Worm (Caenorhabditis elegans) whole organism, late embryonic: ENCODE results near the gene F17C11.6.

Experiments
- C08G9.2 ChIP-seq: sonication (generic microtip); optimal IDR thresholded peaks from 2 replicates; lab custom pipeline; 2016; ENCODE audit warnings: mild to moderate bottlenecking, missing genetic modification characterization, moderate library complexity, missing compliant biosample characterization
- C38D4.7 ChIP-seq: fragments of 200-800 bp; sonication (Bioruptor generic); optimal IDR thresholded peaks from 2 replicates; lab custom pipeline; 2018; ENCODE audit warnings: mild to moderate bottlenecking, missing genetic modification characterization, moderate library complexity, missing compliant biosample characterization
- T23F11.4 ChIP-seq: fragments of 200-800 bp; sonication (Bioruptor generic); optimal IDR thresholded peaks from 2 replicates; lab custom pipeline; 2018; ENCODE audit warnings: mild to moderate bottlenecking, missing genetic modification characterization, missing compliant biosample characterization
- Y22D7AL.16 ChIP-seq: sonication (generic microtip); optimal IDR thresholded peaks from 2 replicates; lab custom pipeline; 2016; ENCODE audit warnings: missing genetic modification characterization, missing compliant biosample characterization
- ahr-1 ChIP-seq: sonication (generic microtip); optimal IDR thresholded peaks from 2 replicates; lab custom pipeline; 2016; ENCODE audit warnings: missing genetic modification characterization, missing compliant biosample characterization
- ama-1 ChIP-seq: fragments of 150-350 bp; optimal IDR thresholded peaks from 2 replicates; lab custom pipeline; 2014
- ceh-14 ChIP-seq: sonication (generic microtip); optimal IDR thresholded peaks from 2 replicates; lab custom pipeline; 2016; ENCODE audit warnings: missing genotype, missing genetic modification characterization, missing compliant biosample characterization
- ceh-18 ChIP-seq: sonication (generic microtip); optimal IDR thresholded peaks from 2 replicates; lab custom pipeline; 2016; ENCODE audit warnings: missing genetic modification characterization, missing compliant biosample characterization
- ceh-19 ChIP-seq: fragments of 200-800 bp; sonication (Bioruptor generic); optimal IDR thresholded peaks from 2 replicates; lab custom pipeline; 2018; ENCODE audit warnings: mild to moderate bottlenecking, missing genetic modification characterization, missing compliant biosample characterization
- ceh-22 ChIP-seq: sonication (generic microtip); optimal IDR thresholded peaks from 2 replicates; lab custom pipeline; 2017; ENCODE audit warnings: missing biosample characterization, missing genetic modification characterization
- ceh-24 ChIP-seq: sonication (generic microtip); optimal IDR thresholded peaks from 2 replicates; lab custom pipeline; 2016; ENCODE audit warnings: mild to moderate bottlenecking, missing genetic modification characterization, missing compliant biosample characterization
- ceh-31 ChIP-seq: sonication (generic microtip); optimal IDR thresholded peaks from 2 replicates; lab custom pipeline; 2016; ENCODE audit warnings: missing genetic modification characterization, missing compliant biosample characterization
- ceh-34 ChIP-seq: sonication (generic microtip); optimal IDR thresholded peaks from 2 replicates; lab custom pipeline; 2016; ENCODE audit warnings: mild to moderate bottlenecking, missing genetic modification characterization, missing compliant biosample characterization
- ceh-48 ChIP-seq: sonication (generic microtip); optimal IDR thresholded peaks from 2 replicates; lab custom pipeline; 2016; ENCODE audit warnings: missing genetic modification characterization, inconsistent platforms, missing compliant biosample characterization
- ceh-9 ChIP-seq: sonication (generic microtip); optimal IDR thresholded peaks from 2 replicates; lab custom pipeline; 2016; ENCODE audit warnings: mild to moderate bottlenecking, missing genetic modification characterization, inconsistent platforms, missing compliant biosample characterization
- che-1 ChIP-seq: sonication (generic microtip); optimal IDR thresholded peaks from 2 replicates; lab custom pipeline; 2016; ENCODE audit warnings: mild to moderate bottlenecking, missing genetic modification characterization, missing compliant biosample characterization
- dmd-4 ChIP-seq: sonication (generic microtip); optimal IDR thresholded peaks from 2 replicates; lab custom pipeline; 2016; ENCODE audit warnings: borderline replicate concordance, missing genetic modification characterization, missing compliant biosample characterization
- dve-1 ChIP-seq: sonication (generic microtip); optimal IDR thresholded peaks from 2 replicates; lab custom pipeline; 2017; ENCODE audit warnings: antibody characterized with exemption, mild to moderate bottlenecking, missing genetic modification characterization, missing compliant biosample characterization
- elt-2 ChIP-seq: sonication (generic microtip); optimal IDR thresholded peaks from 2 replicates; lab custom pipeline; 2016; ENCODE audit warnings: missing genetic modification reagents, missing genetic modification characterization, missing compliant biosample characterization
- elt-4 ChIP-seq: sonication (generic microtip); optimal IDR thresholded peaks from 2 replicates; lab custom pipeline; 2016; ENCODE audit warnings: missing genetic modification characterization, missing compliant biosample characterization
- eyg-1 ChIP-seq: sonication (generic microtip); optimal IDR thresholded peaks from 2 replicates; lab custom pipeline; 2016; ENCODE audit warnings: missing genotype, missing genetic modification characterization, missing compliant biosample characterization
- fax-1 ChIP-seq: sonication (generic microtip); optimal IDR thresholded peaks from 2 replicates; lab custom pipeline; 2016; ENCODE audit warnings: missing genotype, missing genetic modification characterization, missing compliant biosample characterization
- fkh-10 ChIP-seq: fragments of 150-350 bp; optimal IDR thresholded peaks from 2 replicates; lab custom pipeline; 2014; ENCODE audit warnings: missing biosample characterization, missing genetic modification reagents, missing genetic modification characterization
- gmeb-2 ChIP-seq: sonication (generic microtip); optimal IDR thresholded peaks from 2 replicates; lab custom pipeline; 2016; ENCODE audit warnings: missing genetic modification characterization, inconsistent platforms, missing compliant biosample characterization
- hlh-15 ChIP-seq: sonication (generic microtip); optimal IDR thresholded peaks from 2 replicates; lab custom pipeline; 2016; ENCODE audit warnings: missing genetic modification characterization, missing compliant biosample characterization
- hlh-8 ChIP-seq: sonication (generic microtip); optimal IDR thresholded peaks from 2 replicates; lab custom pipeline; 2016; ENCODE audit warnings: missing genotype, missing genetic modification characterization, missing compliant biosample characterization
- lim-6 ChIP-seq: sonication (generic microtip); optimal IDR thresholded peaks from 2 replicates; lab custom pipeline; 2016; ENCODE audit warnings: missing genetic modification characterization, missing compliant biosample characterization
- mec-3 ChIP-seq: sonication (generic microtip); optimal IDR thresholded peaks from 2 replicates; lab custom pipeline; 2016; ENCODE audit warnings: borderline replicate concordance, missing genetic modification characterization, missing compliant biosample characterization
- nfya-1 ChIP-seq: sonication (generic microtip); optimal IDR thresholded peaks from 2 replicates; lab custom pipeline; 2017; ENCODE audit warnings: missing genetic modification characterization, mild to moderate bottlenecking, missing compliant biosample characterization, antibody characterized with exemption, moderate library complexity
- nhr-232 ChIP-seq: sonication (generic microtip); optimal IDR thresholded peaks from 2 replicates; lab custom pipeline; 2016; ENCODE audit warnings: missing genetic modification characterization, missing compliant biosample characterization
- npax-4 ChIP-seq: sonication (generic microtip); optimal IDR thresholded peaks from 2 replicates; lab custom pipeline; 2016; ENCODE audit warnings: missing genetic modification characterization, missing compliant biosample characterization
- pat-9 ChIP-seq: fragments of 200-800 bp; sonication (Bioruptor generic); optimal IDR thresholded peaks from 2 replicates; lab custom pipeline; 2018; ENCODE audit warnings: mild to moderate bottlenecking, missing genetic modification characterization, moderate library complexity, missing compliant biosample characterization
- pha-2 ChIP-seq: sonication (generic microtip); optimal IDR thresholded peaks from 2 replicates; lab custom pipeline; 2017; ENCODE audit warnings: mild to moderate bottlenecking, missing genetic modification characterization, missing compliant biosample characterization
- pha-4 ChIP-seq: fragments of 150-350 bp; optimal IDR thresholded peaks from 2 replicates; lab custom pipeline; 2018; ENCODE audit warnings: missing biosample characterization, missing genetic modification reagents, missing genetic modification characterization
- pqm-1 ChIP-seq: sonication (generic microtip); optimal IDR thresholded peaks from 2 replicates; lab custom pipeline; 2016; ENCODE audit warnings: missing genetic modification characterization, missing compliant biosample characterization
- pros-1 ChIP-seq: fragments of 150-350 bp; optimal IDR thresholded peaks from 2 replicates; lab custom pipeline; 2014; ENCODE audit warnings: missing biosample characterization, missing genetic modification reagents, missing genetic modification characterization
- ref-2 ChIP-seq: sonication (generic microtip); optimal IDR thresholded peaks from 2 replicates; lab custom pipeline; 2016; ENCODE audit warnings: missing genetic modification characterization, missing compliant biosample characterization
- rnt-1 ChIP-seq: sonication (generic microtip); optimal IDR thresholded peaks from 2 replicates; lab custom pipeline; 2016; ENCODE audit warnings: missing genetic modification characterization, missing compliant biosample characterization
- sdc-2 ChIP-seq: sonication (generic microtip); optimal IDR thresholded peaks from 2 replicates; lab custom pipeline; 2016; ENCODE audit warnings: missing genotype, missing genetic modification characterization, missing compliant biosample characterization
- tbx-2 ChIP-seq: sonication (generic microtip); optimal IDR thresholded peaks from 2 replicates; lab custom pipeline; 2016; ENCODE audit warnings: missing genetic modification characterization, missing compliant biosample characterization
- tbx-7 ChIP-seq: sonication (generic microtip); optimal IDR thresholded peaks from 2 replicates; lab custom pipeline; 2016; ENCODE audit warnings: missing genotype, missing genetic modification characterization, missing compliant biosample characterization
- unc-42 ChIP-seq: sonication (generic microtip); optimal IDR thresholded peaks from 2 replicates; lab custom pipeline; 2016; ENCODE audit warnings: missing genotype, missing genetic modification characterization, missing compliant biosample characterization
- unc-55 ChIP-seq: sonication (generic microtip); optimal IDR thresholded peaks from 2 replicates; lab custom pipeline; 2017; ENCODE audit warnings: missing biosample characterization, missing genetic modification reagents, missing genetic modification characterization
- unc-86 ChIP-seq: sonication (generic microtip); optimal IDR thresholded peaks from 2 replicates; lab custom pipeline; 2016; ENCODE audit warnings: missing genetic modification characterization, missing compliant biosample characterization
- zip-5 ChIP-seq: sonication (generic microtip); optimal IDR thresholded peaks from 2 replicates; lab custom pipeline; 2016; ENCODE audit warnings: missing genetic modification characterization, missing compliant biosample characterization

The F17C11.6 gene

ce11 chrV:10958322-10958900 lies 3.5 kb downstream of the F17C11.6 start, which contains the start of gene pigt-1:
Gene pigt-1 (minus strand): TSS chrV:10958821.
- TF ChIP-seq ceh-48 (tag; lab: Kevin White, UChicago) (no peak), ceh-9 (tag; lab: Kevin White, UChicago) (no peak), gmeb-2 (tag; lab: Kevin White, UChicago) (no peak), zip-5 (no peak), dmd-4 (no peak), pha-2 (tag; lab: Kevin White, UChicago) (no peak), unc-42 (tag; lab: Kevin White, UChicago) (no peak), ceh-19 (no peak), ceh-14 (no peak), lim-6 (tag; lab: Kevin White, UChicago) (no peak), eyg-1 (tag; lab: Kevin White, UChicago) (no peak), fkh-10 (GFP tag; lab: Kevin White, UChicago) (no peak), tbx-7 (tag; lab: Kevin White, UChicago) (no peak), sdc-2 (tag; lab: Kevin White, UChicago) (no peak), ama-1 (lab: Kevin White, UChicago) (no peak), pros-1 (tag; lab: Kevin White, UChicago) (no peak), hlh-8 (tag; lab: Kevin White, UChicago) (no peak), dve-1 (tag; lab: Kevin White, UChicago) (no peak), elt-2 (tag; lab: Kevin White, UChicago) (no peak), hlh-15 (tag; lab: Kevin White, UChicago) (no peak)

ce11 chrV:10960544-10960943 lies 5.6 kb downstream of the F17C11.6 start, which contains the start of gene vps-36:
Gene vps-36 (minus strand): TSS chrV:10960669.
- TF ChIP-seq ahr-1 (tag; lab: Kevin White, UChicago), result no peak
- TF ChIP-seq ceh-22 (tag; lab: Kevin White, UChicago), result no peak
- TF ChIP-seq elt-2 (tag; lab: Kevin White, UChicago), result peak; percentile 14
- no peak for TF ChIP-seq elt-4 (tag; lab: Kevin White, UChicago)

ce11 chrV:10961448-10961870 lies 6.5 kb downstream of the F17C11.6 start:
- TF ChIP-seq nfya-1 (tag; lab: Kevin White, UChicago) (peak; percentile 1), ceh-31 (tag; lab: Kevin White, UChicago) (peak; percentile 62), rnt-1 (tag; lab: Kevin White, UChicago) (peak; percentile 48), fax-1 (tag; lab: Kevin White, UChicago) (peak; percentile 27), ceh-14 (peak; percentile 75), ceh-34 (peak; percentile 44), tbx-2 (tag; lab: Kevin White, UChicago) (peak; percentile 48), elt-2 (tag; lab: Kevin White, UChicago) (no peak), unc-42 (tag; lab: Kevin White, UChicago) (peak; percentile 94), unc-55 (GFP tag; lab: Kevin White, UChicago) (peak; percentile 68), ceh-18 (tag; lab: Kevin White, UChicago) (peak; percentile 93), C08G9.2 (tag; lab: Kevin White, UChicago) (peak; percentile 22), unc-86 (tag; lab: Kevin White, UChicago) (no peak), C38D4.7 (GFP tag; lab: Kevin White, UChicago) (no peak), mec-3 (tag; lab: Kevin White, UChicago) (peak; percentile 49), ref-2 (peak; percentile 25), fkh-10 (GFP tag; lab: Kevin White, UChicago) (no peak)

ce11 chrV:10965501-10965900 lies 10.6 kb downstream of the F17C11.6 start, which contains the start of the genes ctf-4 and eef-1G:
Gene ctf-4 (minus strand): TSS chrV:10965539.
Gene eef-1G (plus strand): TSS chrV:10965719.
- TF ChIP-seq pha-4 (tag; lab: Kevin White, UChicago) (no peak), hlh-8 (tag; lab: Kevin White, UChicago) (peak; percentile 28), ahr-1 (tag; lab: Kevin White, UChicago) (no peak), pqm-1 (tag; lab: Kevin White, UChicago) (peak; percentile 62), nhr-232 (no peak), ceh-18 (tag; lab: Kevin White, UChicago) (peak; percentile 62), ceh-24 (tag; lab: Kevin White, UChicago) (peak; percentile 18), T23F11.4 (GFP tag; lab: Kevin White, UChicago) (no peak), unc-42 (tag; lab: Kevin White, UChicago) (peak; percentile 52), nfya-1 (tag; lab: Kevin White, UChicago) (peak; percentile 88), fax-1 (tag; lab: Kevin White, UChicago) (no peak), Y22D7AL.16 (tag; lab: Kevin White, UChicago) (no peak), che-1 (tag; lab: Kevin White, UChicago) (no peak), pat-9 (tag; lab: Kevin White, UChicago) (peak; percentile 41), npax-4 (tag; lab: Kevin White, UChicago) (no peak), zip-5 (no peak), hlh-15 (tag; lab: Kevin White, UChicago) (no peak), lim-6 (tag; lab: Kevin White, UChicago) (no peak), mec-3 (tag; lab: Kevin White, UChicago) (no peak), rnt-1 (tag; lab: Kevin White, UChicago) (peak; percentile 90), ceh-34 (peak; percentile 69), elt-4 (tag; lab: Kevin White, UChicago) (no peak)
